Fruit fly (Drosophila melanogaster) whole organism, wandering third instar larva: Measurements from ENCODE around the gene CG12608.
A peak's percentile ranks its signal among the peaks of the same experiment; 100 is the strongest.

Experiments
- Abd-B ChIP-seq: fragments of >200 bp; optimal IDR thresholded peaks from 2 replicates; lab custom pipeline; 2017; ENCODE audit warnings: missing biosample characterization, missing genetic modification characterization
- CG32264 ChIP-seq: fragments of 200-800 bp; sonication (Bioruptor generic); optimal IDR thresholded peaks from 2 replicates; lab custom pipeline; 2016; ENCODE audit warnings: missing biosample characterization, missing genetic modification characterization
- CG9705 ChIP-seq: fragments of 200-800 bp; sonication (Bioruptor generic); optimal IDR thresholded peaks from 2 replicates; lab custom pipeline; 2018; ENCODE audit warnings: missing biosample characterization, mild to moderate bottlenecking, missing genetic modification characterization
- CrebA ChIP-seq: fragments of 200-800 bp; sonication (Bioruptor generic); optimal IDR thresholded peaks from 2 replicates; lab custom pipeline; 2016; ENCODE audit warnings: missing biosample characterization, mild to moderate bottlenecking, missing genetic modification characterization, borderline replicate concordance
- Dif ChIP-seq: fragments of 200-275, 200-300 bp; sonication (Bioruptor generic); optimal IDR thresholded peaks from 2 replicates; lab custom pipeline; 2018; ENCODE audit warnings: missing biosample characterization, missing genetic modification characterization; ENCODE audit not compliant: partially characterized antibody
- GATAd ChIP-seq: sonication (Bioruptor generic); optimal IDR thresholded peaks from 2 replicates; lab custom pipeline; 2016; ENCODE audit warnings: missing biosample characterization, missing genetic modification characterization
- HLH106 ChIP-seq: fragments of 200-800 bp; optimal IDR thresholded peaks from 3 replicates; lab custom pipeline; 2019; ENCODE audit warnings: missing biosample characterization, mild to moderate bottlenecking, missing genetic modification characterization, moderate library complexity
- Hnf4 ChIP-seq: fragments of 200-800 bp; sonication (Bioruptor generic); optimal IDR thresholded peaks from 2 replicates; lab custom pipeline; 2016; ENCODE audit warnings: missing biosample characterization, mild to moderate bottlenecking, missing genetic modification characterization
- Hr78 ChIP-seq: fragments of >200 bp; optimal IDR thresholded peaks from 2 replicates; lab custom pipeline; 2017; ENCODE audit warnings: missing biosample characterization, missing genetic modification characterization
- Hr83 ChIP-seq: fragments of 200-300 bp; sonication (Bioruptor generic); optimal IDR thresholded peaks from 2 replicates; lab custom pipeline; 2016; ENCODE audit warnings: missing biosample characterization, mild to moderate bottlenecking, missing genetic modification characterization, moderate library complexity; ENCODE audit not compliant: poor library complexity, severe bottlenecking
- Jra ChIP-seq: sonication (Bioruptor generic); optimal IDR thresholded peaks from 2 replicates; lab custom pipeline; 2016; ENCODE audit warnings: missing biosample characterization, missing genetic modification characterization
- Mio ChIP-seq: sonication (Bioruptor generic); optimal IDR thresholded peaks from 2 replicates; lab custom pipeline; 2016; ENCODE audit warnings: missing biosample characterization, missing genetic modification characterization
- Myc ChIP-seq: fragments of >200 bp; optimal IDR thresholded peaks from 2 replicates; lab custom pipeline; 2017
- OdsH ChIP-seq: fragments of 200-800 bp; sonication (Bioruptor generic); optimal IDR thresholded peaks from 2 replicates; lab custom pipeline; 2016; ENCODE audit warnings: missing biosample characterization, mild to moderate bottlenecking, missing genetic modification characterization
- Rel ChIP-seq, 2 experiments: fragments of 200-800 bp; sonication (Bioruptor generic) in 1 of 2; optimal IDR thresholded peaks; 2 replicates in 1 of 2; 3 replicates in 1 of 2; lab custom pipeline; 2016 to 2019; ENCODE audit warnings: mild to moderate bottlenecking in 2 of 2, missing biosample characterization in 2 of 2, missing genetic modification characterization in 2 of 2, moderate library complexity in 1 of 2
- Sp1 ChIP-seq: fragments of 200-800 bp; sonication (Bioruptor generic); optimal IDR thresholded peaks from 3 replicates; lab custom pipeline; 2019; ENCODE audit warnings: missing biosample characterization, mild to moderate bottlenecking, missing genetic modification characterization, moderate library complexity
- Vsx2 ChIP-seq: fragments of 200-300, 225-300 bp; sonication (Bioruptor generic); optimal IDR thresholded peaks from 2 replicates; lab custom pipeline; 2018; ENCODE audit warnings: missing biosample characterization, missing genetic modification characterization; ENCODE audit not compliant: partially characterized antibody
- br ChIP-seq: fragments of 200-800 bp; sonication (Bioruptor generic); optimal IDR thresholded peaks from 2 replicates; lab custom pipeline; 2016; ENCODE audit warnings: missing biosample characterization, missing genetic modification characterization
- brk ChIP-seq: fragments of 200-800 bp; sonication (Bioruptor generic); optimal IDR thresholded peaks from 2 replicates; lab custom pipeline; 2016; ENCODE audit warnings: missing biosample characterization, mild to moderate bottlenecking, missing genetic modification characterization
- dmrt93B ChIP-seq: fragments of 200-800 bp; sonication (Bioruptor generic); optimal IDR thresholded peaks from 2 replicates; lab custom pipeline; 2018; ENCODE audit warnings: missing biosample characterization, mild to moderate bottlenecking, missing genetic modification characterization
- dsf ChIP-seq: sonication (Bioruptor generic); optimal IDR thresholded peaks from 2 replicates; lab custom pipeline; 2016; ENCODE audit warnings: missing biosample characterization, missing genetic modification characterization, borderline replicate concordance
- ey ChIP-seq: fragments of 200-800 bp; sonication (Bioruptor generic); optimal IDR thresholded peaks from 2 replicates; lab custom pipeline; 2016; ENCODE audit warnings: missing biosample characterization, missing genetic modification characterization
- foxo ChIP-seq, 2 experiments: fragments of 200-800 bp; sonication (Bioruptor generic); optimal IDR thresholded peaks; 2 replicates in 1 of 2; 3 replicates in 1 of 2; lab custom pipeline; 2016 to 2017; ENCODE audit warnings: missing biosample characterization in 2 of 2, missing genetic modification characterization in 2 of 2
- h ChIP-seq: fragments of 200-800 bp; sonication (Bioruptor generic); optimal IDR thresholded peaks from 3 replicates; lab custom pipeline; 2016; ENCODE audit warnings: missing biosample characterization, mild to moderate bottlenecking, missing genetic modification characterization
- jim ChIP-seq: fragments of 175-275, 200-325 bp; sonication (Bioruptor generic); optimal IDR thresholded peaks from 2 replicates; lab custom pipeline; 2016; ENCODE audit warnings: missing biosample characterization, mild to moderate bottlenecking, missing genetic modification characterization
- lola ChIP-seq: fragments of >200 bp; optimal IDR thresholded peaks from 2 replicates; lab custom pipeline; 2017; ENCODE audit warnings: missing biosample characterization, missing genetic modification characterization
- psq ChIP-seq: fragments of 200-800 bp; sonication (Bioruptor generic); optimal IDR thresholded peaks from 3 replicates; lab custom pipeline; 2017; ENCODE audit warnings: missing biosample characterization, mild to moderate bottlenecking, missing genetic modification characterization, moderate library complexity
- rgr ChIP-seq: fragments of 200-800 bp; sonication (Bioruptor generic); optimal IDR thresholded peaks from 3 replicates; lab custom pipeline; 2016; ENCODE audit warnings: missing biosample characterization, mild to moderate bottlenecking, missing genetic modification characterization
- sage ChIP-seq: fragments of 200-800 bp; sonication (Bioruptor generic); optimal IDR thresholded peaks from 2 replicates; lab custom pipeline; 2016; ENCODE audit warnings: missing biosample characterization, mild to moderate bottlenecking, missing genetic modification characterization
- sv ChIP-seq: fragments of 200-800 bp; sonication (Bioruptor generic); optimal IDR thresholded peaks from 3 replicates; lab custom pipeline; 2016; ENCODE audit warnings: missing biosample characterization, missing genetic modification characterization
- usp ChIP-seq: fragments of >200 bp; optimal IDR thresholded peaks from 2 replicates; lab custom pipeline; 2017; ENCODE audit warnings: missing biosample characterization, missing genetic modification characterization
- woc ChIP-seq: sonication (Bioruptor generic); optimal IDR thresholded peaks from 2 replicates; lab custom pipeline; 2016; ENCODE audit warnings: missing biosample characterization, mild to moderate bottlenecking, missing genetic modification characterization

The CG12608 gene

dm6 chrX:15323302-15323880 is 21.0 kb downstream of the CG12608 start (continued):
- TF ChIP-seq HLH106 (tag; lab: Kevin White, UChicago) (peak; percentile 79), sage (GFP tag; lab: Kevin White, UChicago) (no peak), jim (GFP tag; lab: Kevin White, UChicago) (peak; percentile 99), Dif (GFP tag; lab: Kevin White, UChicago) (peak; percentile 56)

dm6 chrX:15320973-15321372 is 23.5 kb downstream of the CG12608 start:
- TF ChIP-seq OdsH (GFP tag; lab: Kevin White, UChicago) (no peak), Abd-B (GFP tag; lab: Kevin White, UChicago) (no peak)

dm6 chrX:15320522-15320921 is 23.9 kb downstream of the CG12608 start:
- TF ChIP-seq Jra (GFP tag; lab: Kevin White, UChicago): peak; percentile 2
- peak; percentile 9 for TF ChIP-seq rgr (GFP tag; lab: Kevin White, UChicago)
- TF ChIP-seq Hnf4 (GFP tag; lab: Kevin White, UChicago): peak; percentile 37
- TF ChIP-seq Rel (GFP tag; optimal IDR thresholded peaks at IDR 0.05; lab: Kevin White, UChicago): peak; percentile 29
- no peak for TF ChIP-seq Rel (tag; optimal IDR thresholded peaks at IDR 0.05; lab: Kevin White, UChicago)
- TF ChIP-seq foxo (GFP tag; optimal IDR thresholded peaks at IDR 0.05; lab: Kevin White, UChicago): peak in 1 of 2 experiments; percentile 18
- TF ChIP-seq Sp1: peak; percentile 54
- TF ChIP-seq CG9705 (GFP tag; lab: Kevin White, UChicago): no peak
- no peak for TF ChIP-seq Mio
- TF ChIP-seq sage (GFP tag; lab: Kevin White, UChicago): peak; percentile 34
- TF ChIP-seq dsf (GFP tag; lab: Kevin White, UChicago): no peak
- no peak for TF ChIP-seq dmrt93B (GFP tag; lab: Kevin White, UChicago)
- no peak for TF ChIP-seq Hr78

- TF ChIP-seq Vsx2 (GFP tag; lab: Kevin White, UChicago) (no peak), psq (peak; percentile 75), HLH106 (tag; lab: Kevin White, UChicago) (peak; percentile 2), Rel (GFP tag; optimal IDR thresholded peaks at IDR 0.05; lab: Kevin White, UChicago) (no peak), Rel (tag; optimal IDR thresholded peaks at IDR 0.05; lab: Kevin White, UChicago) (peak; percentile 67)
These were observed 24.5 kb downstream of the CG12608 start for dm6 chrX:15319699-15320482.

dm6 chrX:15319290-15319689 is 25.1 kb downstream of the CG12608 start, which contains the start of gene Top1:
Gene Top1 (plus strand): TSS chrX:15319479.
- peak; percentile 49 for TF ChIP-seq rgr (GFP tag; lab: Kevin White, UChicago)
- TF ChIP-seq Dif (GFP tag; lab: Kevin White, UChicago): no peak
- no peak for TF ChIP-seq dmrt93B (GFP tag; lab: Kevin White, UChicago)
- peak; percentile 16 for TF ChIP-seq HLH106 (tag; lab: Kevin White, UChicago)
- TF ChIP-seq Myc (lab: Kevin White, UChicago): no peak
- peak in 1 of 2 experiments; percentile 25 for TF ChIP-seq foxo (GFP tag; optimal IDR thresholded peaks at IDR 0.05; lab: Kevin White, UChicago)
- TF ChIP-seq sv: no peak
- TF ChIP-seq Sp1: peak; percentile 16
- no peak for TF ChIP-seq lola (GFP tag; lab: Kevin White, UChicago)
- peak; percentile 31 for TF ChIP-seq h
- no peak for TF ChIP-seq Hr78
- no peak for TF ChIP-seq Rel (GFP tag; optimal IDR thresholded peaks at IDR 0.05; lab: Kevin White, UChicago)
- TF ChIP-seq Rel (tag; optimal IDR thresholded peaks at IDR 0.05; lab: Kevin White, UChicago): peak; percentile 34
- TF ChIP-seq woc (GFP tag; lab: Kevin White, UChicago): peak; percentile 51
- peak; percentile 7 for TF ChIP-seq br
- no peak for TF ChIP-seq Abd-B (GFP tag; lab: Kevin White, UChicago)
- TF ChIP-seq CG9705 (GFP tag; lab: Kevin White, UChicago): no peak
- TF ChIP-seq Mio: no peak
- TF ChIP-seq OdsH (GFP tag; lab: Kevin White, UChicago): no peak
- TF ChIP-seq CrebA (GFP tag; lab: Kevin White, UChicago): no peak
- TF ChIP-seq CG32264 (GFP tag; lab: Kevin White, UChicago): no peak
- TF ChIP-seq Vsx2 (GFP tag; lab: Kevin White, UChicago): no peak
- TF ChIP-seq brk (GFP tag; lab: Kevin White, UChicago): no peak
- no peak for TF ChIP-seq jim (GFP tag; lab: Kevin White, UChicago)
- no peak for TF ChIP-seq Jra (GFP tag; lab: Kevin White, UChicago)
- no peak for TF ChIP-seq psq
- TF ChIP-seq Hnf4 (GFP tag; lab: Kevin White, UChicago): peak; percentile 15
- TF ChIP-seq ey (GFP tag; lab: Kevin White, UChicago): no peak
- TF ChIP-seq usp (GFP tag; lab: Kevin White, UChicago): no peak
- peak; percentile 32 for TF ChIP-seq Hr83
- no peak for TF ChIP-seq GATAd (GFP tag; lab: Kevin White, UChicago)
